Worm (Caenorhabditis elegans) whole organism, L3 larva: ENCODE results near the gene txt-18.

Experiments
- R02D3.7 ChIP-seq: fragments of 150-350 bp; optimal IDR thresholded peaks from 2 replicates; lab custom pipeline; 2014; ENCODE audit warnings: missing biosample characterization, missing genetic modification characterization
- aly-2 ChIP-seq: fragments of 150-350 bp; optimal IDR thresholded peaks from 2 replicates; lab custom pipeline; 2014; ENCODE audit warnings: missing biosample characterization, missing genetic modification characterization
- ama-1 ChIP-seq: fragments of 150-350 bp; optimal IDR thresholded peaks from 2 replicates; lab custom pipeline; 2018
- ceh-16 ChIP-seq: sonication (generic microtip); optimal IDR thresholded peaks from 2 replicates; lab custom pipeline; 2017; ENCODE audit warnings: missing biosample characterization, missing genetic modification characterization
- ceh-28 ChIP-seq: fragments of 150-350 bp; optimal IDR thresholded peaks from 2 replicates; lab custom pipeline; 2014; ENCODE audit warnings: missing biosample characterization, missing genetic modification reagents, missing genetic modification characterization
- ceh-82 ChIP-seq: fragments of 150-350 bp; optimal IDR thresholded peaks from 2 replicates; lab custom pipeline; 2014; ENCODE audit warnings: missing biosample characterization, missing genetic modification characterization
- daf-12 ChIP-seq: fragments of 150-350 bp; optimal IDR thresholded peaks from 2 replicates; lab custom pipeline; 2014; ENCODE audit warnings: missing biosample characterization, missing genetic modification reagents, missing genetic modification characterization
- elt-2 ChIP-seq: sonication (generic microtip); optimal IDR thresholded peaks from 2 replicates; lab custom pipeline; 2016; ENCODE audit warnings: missing genetic modification reagents, mild to moderate bottlenecking, missing genetic modification characterization, missing compliant biosample characterization
- elt-3 ChIP-seq, 3 experiments: fragments of 150-350 bp in 1 of 3; sonication (generic microtip) in 2 of 3; optimal IDR thresholded peaks; 2 replicates in 2 of 3; 4 replicates in 1 of 3; lab custom pipeline; 2014 to 2017; ENCODE audit warnings: missing biosample characterization in 3 of 3, missing genetic modification characterization in 3 of 3
- eor-1 ChIP-seq, 2 experiments: fragments of 150-350 bp; optimal IDR thresholded peaks; 2 replicates each; lab custom pipeline; 2014 to 2018; ENCODE audit warnings: missing biosample characterization in 2 of 2, missing genetic modification characterization in 2 of 2
- fkh-10 ChIP-seq: sonication (generic microtip); optimal IDR thresholded peaks from 2 replicates; lab custom pipeline; 2017; ENCODE audit warnings: missing biosample characterization, missing genetic modification reagents, missing genetic modification characterization
- hmg-11 ChIP-seq: sonication (generic microtip); optimal IDR thresholded peaks from 2 replicates; lab custom pipeline; 2016; ENCODE audit warnings: missing genetic modification characterization, missing compliant biosample characterization
- jun-1 ChIP-seq: fragments of 150-350 bp; optimal IDR thresholded peaks from 2 replicates; lab custom pipeline; 2014; ENCODE audit warnings: missing biosample characterization, missing genetic modification reagents, missing genetic modification characterization
- lin-15B ChIP-seq: fragments of 150-350 bp; optimal IDR thresholded peaks from 2 replicates; lab custom pipeline; 2014; ENCODE audit warnings: missing biosample characterization, missing genetic modification characterization
- mdl-1 ChIP-seq: fragments of 150-350 bp; optimal IDR thresholded peaks from 2 replicates; lab custom pipeline; 2014; ENCODE audit warnings: missing biosample characterization, missing genetic modification characterization
- mml-1 ChIP-seq: fragments of 150-350 bp; sonication (generic microtip); optimal IDR thresholded peaks from 3 replicates; lab custom pipeline; 2014; ENCODE audit warnings: missing biosample characterization, missing genetic modification characterization
- nfya-1 ChIP-seq: sonication (generic microtip); optimal IDR thresholded peaks from 2 replicates; lab custom pipeline; 2017; ENCODE audit warnings: missing genetic modification characterization, mild to moderate bottlenecking, missing compliant biosample characterization, antibody characterized with exemption, moderate library complexity; ENCODE audit not compliant: insufficient read depth
- nhr-11 ChIP-seq: fragments of 150-350 bp; optimal IDR thresholded peaks from 2 replicates; lab custom pipeline; 2014; ENCODE audit warnings: missing biosample characterization, missing genetic modification characterization
- nhr-12 ChIP-seq: fragments of 150-350 bp; optimal IDR thresholded peaks from 2 replicates; lab custom pipeline; 2014; ENCODE audit warnings: missing biosample characterization, missing genetic modification characterization
- nhr-23 ChIP-seq: fragments of 150-350 bp; optimal IDR thresholded peaks from 2 replicates; lab custom pipeline; 2014; ENCODE audit warnings: missing biosample characterization, missing genetic modification reagents, missing genetic modification characterization
- nhr-237 ChIP-seq: fragments of 150-350 bp; optimal IDR thresholded peaks from 2 replicates; lab custom pipeline; 2014; ENCODE audit warnings: missing biosample characterization, missing genetic modification characterization
- nhr-28 ChIP-seq: fragments of 150-350 bp; optimal IDR thresholded peaks from 2 replicates; lab custom pipeline; 2014; ENCODE audit warnings: missing biosample characterization, missing genetic modification characterization
- nhr-43 ChIP-seq: sonication (generic microtip); optimal IDR thresholded peaks from 2 replicates; lab custom pipeline; 2016; ENCODE audit warnings: mild to moderate bottlenecking, missing genetic modification characterization, missing compliant biosample characterization; ENCODE audit not compliant: poor library complexity, severe bottlenecking
- nhr-67 ChIP-seq: fragments of 150-350 bp; optimal IDR thresholded peaks from 2 replicates; lab custom pipeline; 2014; ENCODE audit warnings: missing biosample characterization, missing genetic modification characterization
- nhr-76 ChIP-seq: fragments of 150-350 bp; sonication (generic microtip); optimal IDR thresholded peaks from 5 replicates; lab custom pipeline; 2014; ENCODE audit warnings: missing biosample characterization, missing genetic modification characterization
- pha-4 ChIP-seq: fragments of 150-350 bp; optimal IDR thresholded peaks from 2 replicates; lab custom pipeline; 2014; ENCODE audit warnings: missing biosample characterization, missing genetic modification reagents, missing genetic modification characterization
- pqm-1 ChIP-seq: fragments of 150-350 bp; optimal IDR thresholded peaks from 2 replicates; lab custom pipeline; 2017; ENCODE audit warnings: missing biosample characterization, missing genetic modification characterization, inconsistent platforms
- sea-2 ChIP-seq: fragments of 150-350 bp; sonication (generic microtip); optimal IDR thresholded peaks from 4 replicates; lab custom pipeline; 2014; ENCODE audit warnings: missing biosample characterization, missing genetic modification reagents, missing genetic modification characterization
- skn-1 ChIP-seq: fragments of 150-350 bp; optimal IDR thresholded peaks from 2 replicates; lab custom pipeline; 2014; ENCODE audit warnings: missing biosample characterization, missing genetic modification characterization
- snpc-4 ChIP-seq: fragments of 150-350 bp; optimal IDR thresholded peaks from 2 replicates; lab custom pipeline; 2014; ENCODE audit warnings: missing biosample characterization, missing genetic modification characterization
- unc-62 ChIP-seq: fragments of 150-350 bp; sonication (generic microtip); optimal IDR thresholded peaks from 4 replicates; lab custom pipeline; 2014; ENCODE audit warnings: missing biosample characterization, missing genetic modification reagents, missing genetic modification characterization
- ztf-11 ChIP-seq: fragments of 150-350 bp; optimal IDR thresholded peaks from 2 replicates; lab custom pipeline; 2014; ENCODE audit warnings: missing biosample characterization, missing genetic modification characterization

Gene txt-18

ce11 chrII:6311888-6312287 is 32.0 kb upstream of the txt-18 start:
- TF ChIP-seq pha-4, result no peak
- no peak for TF ChIP-seq nhr-11 (tag; lab: Kevin White, UChicago)
- TF ChIP-seq pqm-1, result no peak
- TF ChIP-seq mdl-1, result no peak
- TF ChIP-seq unc-62 (GFP tag; lab: Kevin White, UChicago), result no peak
- no peak for TF ChIP-seq nhr-28 (tag; lab: Kevin White, UChicago)
- TF ChIP-seq ztf-11 (tag; lab: Kevin White, UChicago), result no peak
- TF ChIP-seq R02D3.7 (tag; lab: Kevin White, UChicago), result no peak
- no peak for TF ChIP-seq ama-1
- TF ChIP-seq nhr-76 (tag; lab: Kevin White, UChicago), result no peak
- no peak for TF ChIP-seq hmg-11 (tag; lab: Kevin White, UChicago)
- TF ChIP-seq nhr-67 (tag; lab: Kevin White, UChicago), result no peak
- no peak for TF ChIP-seq skn-1
- TF ChIP-seq eor-1 (tag; optimal IDR thresholded peaks at IDR 0.05; lab: Kevin White, UChicago), result no peak

- TF ChIP-seq aly-2 (tag; lab: Kevin White, UChicago) (no peak), lin-15B (tag; lab: Kevin White, UChicago) (peak; percentile 62), pha-4 (peak; percentile 71), ztf-11 (tag; lab: Kevin White, UChicago) (no peak), nhr-12 (tag; lab: Kevin White, UChicago) (no peak), nfya-1 (tag; lab: Kevin White, UChicago) (peak; percentile 63), ceh-28 (tag; lab: Kevin White, UChicago) (peak; percentile 79), daf-12 (tag; lab: Kevin White, UChicago) (no peak), pqm-1 (peak; percentile 44), nhr-23 (peak; percentile 44)
These were observed 23.1 kb upstream of the txt-18 start, which contains the start of gene efr-3 for ce11 chrII:6320655-6321388. Gene efr-3, minus strand, starts transcription at chrII:6321159.

ce11 chrII:6322081-6322480 is 21.8 kb upstream of the txt-18 start:
- TF ChIP-seq ceh-82, result no peak
- TF ChIP-seq nhr-237 (tag; lab: Kevin White, UChicago), result no peak

ce11 chrII:6322979-6323378 is 20.9 kb upstream of the txt-18 start, which contains the start of gene C32D5.4:
Gene C32D5.4, minus strand, starts transcription at chrII:6323079.
- no peak for TF ChIP-seq ceh-16 (tag; lab: Kevin White, UChicago)
- no peak for TF ChIP-seq fkh-10 (GFP tag; lab: Kevin White, UChicago)
- no peak for TF ChIP-seq nhr-28 (tag; lab: Kevin White, UChicago)
- no peak for TF ChIP-seq elt-2
- TF ChIP-seq ama-1, result no peak
- no peak for TF ChIP-seq mml-1 (tag; lab: Kevin White, UChicago)
- TF ChIP-seq sea-2 (GFP tag; lab: Kevin White, UChicago), result no peak
- no peak for TF ChIP-seq snpc-4 (tag; lab: Kevin White, UChicago)

- TF ChIP-seq unc-62 (GFP tag; lab: Kevin White, UChicago), result no peak
- TF ChIP-seq elt-3 (tag; optimal IDR thresholded peaks at IDR 0.05; lab: Kevin White, UChicago), result no peak
- peak; percentile 30 for TF ChIP-seq elt-2
- peak; percentile 18 for TF ChIP-seq nhr-23
These were observed 19.8 kb upstream of the txt-18 start, which contains the start of gene sma-6 for ce11 chrII:6324086-6324485. Gene sma-6, plus strand, starts transcription at chrII:6324484.

- TF ChIP-seq pha-4, result peak; percentile 41
- TF ChIP-seq skn-1, result peak; percentile 39
- no peak for TF ChIP-seq lin-15B (tag; lab: Kevin White, UChicago)
- peak; percentile 70 for TF ChIP-seq jun-1 (tag; lab: Kevin White, UChicago)
- peak; percentile 99 for TF ChIP-seq elt-2
- peak; percentile 4 for TF ChIP-seq nfya-1 (tag; lab: Kevin White, UChicago)
- peak; percentile 98 for TF ChIP-seq pqm-1
- no peak for TF ChIP-seq unc-62 (GFP tag; lab: Kevin White, UChicago)
- no peak for TF ChIP-seq nhr-43 (tag; lab: Kevin White, UChicago)
These were observed 16.6 kb upstream of the txt-18 start for ce11 chrII:6327317-6327716.
